Worm (Caenorhabditis elegans): Measurements from ENCODE around the gene K12B6.9.

The K12B6.9 gene

DNA sequence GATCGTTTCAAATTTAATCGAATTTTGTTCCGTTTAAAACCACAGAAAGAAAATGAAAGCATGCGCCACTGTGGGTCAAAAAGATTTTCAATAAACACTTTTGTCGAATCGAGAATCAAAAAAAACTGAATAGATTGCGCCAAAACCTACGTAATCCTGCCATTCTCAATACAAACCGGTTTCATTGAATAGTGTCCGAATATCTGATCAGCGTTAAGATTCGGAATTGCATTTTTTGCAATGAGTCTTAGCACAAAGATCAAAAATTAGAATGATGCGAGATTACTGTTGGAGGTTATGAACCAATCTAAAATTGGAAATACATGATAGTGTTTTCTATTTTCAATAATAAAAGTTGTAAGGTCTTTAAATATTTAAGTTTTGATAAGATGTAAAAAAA lies 25.5 kb upstream of the K12B6.9 start:
- peak; percentile 45 for TF ChIP-seq nhr-25 (tag; optimal IDR thresholded peaks at IDR 0.05)
- TF ChIP-seq daf-12 (tag; optimal IDR thresholded peaks at IDR 0.05): no peak
- TF ChIP-seq nhr-43 (tag; optimal IDR thresholded peaks at IDR 0.05; ENCODE audit: poor library complexity, severe bottlenecking): peak; percentile 34
- peak; percentile 0 for TF ChIP-seq elt-1 (tag; optimal IDR thresholded peaks at IDR 0.05)

DNA sequence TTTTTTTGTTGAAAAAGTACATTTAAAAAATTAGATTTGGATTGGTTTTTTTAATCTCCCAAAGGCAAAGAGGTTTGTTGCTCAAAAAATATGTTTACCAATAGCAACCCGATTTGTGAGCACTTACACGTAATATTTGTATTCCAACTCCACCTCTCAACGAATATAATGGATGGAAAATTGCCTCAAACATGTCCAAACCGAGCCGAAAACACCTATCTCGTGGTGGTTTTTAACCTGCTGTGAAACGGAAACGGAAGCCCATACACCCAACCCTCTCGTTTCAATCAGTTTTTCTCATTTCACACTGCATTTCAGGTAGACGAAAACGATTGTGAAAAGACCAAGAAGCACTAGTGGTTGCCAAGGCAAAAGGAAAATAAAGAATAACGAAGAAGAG lies 24.2 kb upstream of the K12B6.9 start, which contains the start of gene cest-24:
Gene cest-24 (plus strand): TSS at position 301 of the 400 bp plus-strand sequence.
- TF ChIP-seq eor-1 (tag; optimal IDR thresholded peaks at IDR 0.05) (no peak), ceh-16 (tag; optimal IDR thresholded peaks at IDR 0.05) (no peak), mml-1 (tag; optimal IDR thresholded peaks at IDR 0.05) (no peak), nhr-11 (tag; optimal IDR thresholded peaks at IDR 0.05) (no peak), nhr-67 (tag; optimal IDR thresholded peaks at IDR 0.05) (no peak), sea-2 (GFP tag; optimal IDR thresholded peaks at IDR 0.05) (no peak), jun-1 (tag; optimal IDR thresholded peaks at IDR 0.05) (no peak), pha-4 (tag; optimal IDR thresholded peaks at IDR 0.05) (no peak), ceh-82 (tag; optimal IDR thresholded peaks at IDR 0.05) (no peak), elt-3 (tag; optimal IDR thresholded peaks at IDR 0.05) (no peak), nhr-23 (tag; optimal IDR thresholded peaks at IDR 0.05) (no peak), mdl-1 (tag; optimal IDR thresholded peaks at IDR 0.05) (no peak)

DNA sequence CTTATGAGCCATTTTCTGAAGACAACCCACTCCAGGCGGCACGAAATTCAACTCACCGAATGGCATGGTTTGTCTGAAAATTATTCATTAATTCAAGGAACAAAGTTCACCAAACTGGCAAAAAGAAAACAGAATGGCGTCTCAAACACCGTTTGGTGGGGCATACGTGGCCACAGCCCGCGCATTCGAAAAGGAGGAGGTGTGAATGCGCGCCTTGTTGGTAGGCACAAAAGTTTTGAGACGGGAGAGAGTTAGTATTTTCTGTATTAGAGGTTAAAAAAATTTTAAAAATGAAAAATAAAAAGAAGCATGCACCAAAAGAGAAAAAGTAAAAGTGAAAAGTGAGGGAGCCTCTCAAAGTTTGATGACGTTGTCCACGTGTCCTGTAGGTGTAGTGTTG lies 19.5 kb upstream of the K12B6.9 start:
- no peak for TF ChIP-seq ama-1 (optimal IDR thresholded peaks at IDR 0.05)
- TF ChIP-seq nhr-11 (tag; optimal IDR thresholded peaks at IDR 0.05): no peak
- TF ChIP-seq skn-1 (tag; optimal IDR thresholded peaks at IDR 0.05): no peak
- TF ChIP-seq nhr-67 (tag; optimal IDR thresholded peaks at IDR 0.05): no peak
- TF ChIP-seq lin-39 (tag; optimal IDR thresholded peaks at IDR 0.05): no peak
- no peak for TF ChIP-seq hmg-11 (tag; optimal IDR thresholded peaks at IDR 0.05)
- no peak for TF ChIP-seq nhr-25 (tag; optimal IDR thresholded peaks at IDR 0.05)
- TF ChIP-seq ceh-28 (tag; optimal IDR thresholded peaks at IDR 0.05): no peak
- no peak for TF ChIP-seq aly-2 (tag; optimal IDR thresholded peaks at IDR 0.05)
- no peak for TF ChIP-seq nfya-1 (tag; optimal IDR thresholded peaks at IDR 0.05; ENCODE audit: insufficient read depth)
- no peak for TF ChIP-seq ceh-82 (tag; optimal IDR thresholded peaks at IDR 0.05)
- TF ChIP-seq elt-1 (tag; optimal IDR thresholded peaks at IDR 0.05): no peak
- TF ChIP-seq egl-27 (tag; optimal IDR thresholded peaks at IDR 0.05): no peak
- no peak for TF ChIP-seq daf-12 (tag; optimal IDR thresholded peaks at IDR 0.05)
- no peak for TF ChIP-seq ZK546.5 (tag; optimal IDR thresholded peaks at IDR 0.05)

DNA sequence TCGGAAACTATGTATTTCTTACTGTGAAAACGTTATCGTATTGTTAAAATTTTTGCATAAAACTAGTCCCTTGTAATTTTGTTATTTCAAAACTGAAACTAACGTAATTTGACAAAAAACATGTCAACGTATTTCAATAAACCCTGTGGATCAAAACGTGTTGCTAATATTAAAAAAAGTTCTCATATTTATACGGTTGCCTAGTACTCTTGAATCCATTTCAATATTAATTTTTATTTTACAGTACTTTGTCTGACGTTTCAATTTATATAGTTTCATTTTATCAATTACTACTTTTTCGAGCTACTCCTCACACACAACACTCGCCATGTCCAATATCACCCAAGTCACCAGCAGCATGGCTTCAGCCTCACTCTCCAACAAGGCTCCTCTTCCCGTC lies 11.0 kb upstream of the K12B6.9 start, which contains the start of gene sago-1:
Gene sago-1 (plus strand): TSS at position 301 of the 400 bp plus-strand sequence.
- TF ChIP-seq ztf-4 (tag; optimal IDR thresholded peaks at IDR 0.05) (no peak), ceh-16 (tag; optimal IDR thresholded peaks at IDR 0.05) (no peak), nhr-67 (tag; optimal IDR thresholded peaks at IDR 0.05) (no peak), mml-1 (tag; optimal IDR thresholded peaks at IDR 0.05) (no peak), elt-2 (tag; optimal IDR thresholded peaks at IDR 0.05) (no peak), nfya-1 (tag; optimal IDR thresholded peaks at IDR 0.05; ENCODE audit: insufficient read depth) (no peak), nhr-25 (tag; optimal IDR thresholded peaks at IDR 0.05) (no peak), nhr-12 (tag; optimal IDR thresholded peaks at IDR 0.05) (no peak), elt-1 (tag; optimal IDR thresholded peaks at IDR 0.05) (no peak), nhr-43 (tag; optimal IDR thresholded peaks at IDR 0.05; ENCODE audit: poor library complexity, severe bottlenecking) (no peak), nhr-11 (tag; optimal IDR thresholded peaks at IDR 0.05) (no peak), tbx-2 (tag; optimal IDR thresholded peaks at IDR 0.05) (no peak), nhr-28 (tag; optimal IDR thresholded peaks at IDR 0.05) (no peak), nhr-77 (tag; optimal IDR thresholded peaks at IDR 0.05) (no peak), fos-1 (tag; optimal IDR thresholded peaks at IDR 0.05) (no peak), pqm-1 (tag; optimal IDR thresholded peaks at IDR 0.05) (no peak), R02D3.7 (tag; optimal IDR thresholded peaks at IDR 0.05) (no peak), aly-2 (tag; optimal IDR thresholded peaks at IDR 0.05) (no peak)

DNA sequence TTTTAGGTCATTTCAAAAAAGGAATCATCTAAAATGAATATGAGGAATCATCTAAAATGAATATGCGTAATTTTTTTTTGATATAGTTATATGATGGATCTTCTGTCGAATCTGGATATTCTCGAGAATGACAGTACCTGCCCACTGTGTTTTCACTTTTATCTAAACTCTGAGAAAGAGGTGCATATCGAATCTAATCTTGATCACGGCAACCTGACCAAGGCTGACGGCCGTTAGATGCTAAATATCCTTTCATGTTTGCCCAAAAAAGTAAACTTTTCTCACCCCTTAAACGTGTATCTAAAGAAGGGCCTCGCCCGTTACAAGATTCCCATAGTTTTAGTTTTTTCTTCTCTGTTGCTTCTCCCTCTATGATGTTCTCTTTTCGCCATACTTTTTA lies 10.0 kb upstream of the K12B6.9 start:
- TF ChIP-seq lsy-12 (tag; optimal IDR thresholded peaks at IDR 0.05): no peak
- no peak for TF ChIP-seq nhr-28 (tag; optimal IDR thresholded peaks at IDR 0.05)
- TF ChIP-seq nhr-25 (tag; optimal IDR thresholded peaks at IDR 0.05): peak; percentile 5
- TF ChIP-seq elt-1 (tag; optimal IDR thresholded peaks at IDR 0.05): peak; percentile 55

Measured in whole organism, L3 larva.